Fruit fly (Drosophila melanogaster) whole organism, embryonic: ENCODE results near the gene CG10041.

Source experiments
- Aef1 ChIP-seq: fragments of 200-800 bp; sonication (Bioruptor generic); IDR thresholded peaks from 3 replicates; pipeline ENCODE4 v1.3.6; 2022; ENCODE audit warnings: missing biosample characterization, missing genetic modification characterization
- CG14965 ChIP-seq: fragments of 200-800 bp; sonication (Bioruptor generic); optimal IDR thresholded peaks from 2 replicates; lab custom pipeline; 2016; ENCODE audit warnings: missing biosample characterization, missing genetic modification characterization, borderline replicate concordance
- CG17186 ChIP-seq: fragments of 200-800 bp; sonication (Bioruptor generic); optimal IDR thresholded peaks from 3 replicates; lab custom pipeline; 2017; ENCODE audit warnings: missing biosample characterization, missing genetic modification reagents, missing genetic modification characterization
- CG6854 ChIP-seq: fragments of 200-800 bp; sonication (Bioruptor generic); optimal IDR thresholded peaks from 3 replicates; lab custom pipeline; 2017; ENCODE audit warnings: missing biosample characterization, mild to moderate bottlenecking, missing genetic modification characterization
- CG7556 ChIP-seq: fragments of 200-800 bp; sonication (Bioruptor generic); optimal IDR thresholded peaks from 2 replicates; lab custom pipeline; 2017; ENCODE audit warnings: missing biosample characterization, mild to moderate bottlenecking, missing genetic modification characterization
- CG7987 ChIP-seq: fragments of 200-800 bp; sonication (Bioruptor generic); optimal IDR thresholded peaks from 2 replicates; lab custom pipeline; 2018; ENCODE audit warnings: missing biosample characterization, mild to moderate bottlenecking, missing genetic modification characterization, moderate library complexity
- E2f2 ChIP-seq: fragments of 200-800 bp; sonication (Bioruptor generic); IDR thresholded peaks from 2 replicates; pipeline ENCODE4 v1.3.6; 2022; ENCODE audit warnings: missing biosample characterization, missing genetic modification characterization
- Gsc ChIP-seq: fragments of 200-800 bp; sonication (Bioruptor generic); IDR thresholded peaks from 2 replicates; pipeline ENCODE4 v1.3.6; 2022; ENCODE audit warnings: missing biosample characterization, missing genetic modification characterization
- MTF-1 ChIP-seq: fragments of 200-800 bp; sonication (Bioruptor generic); optimal IDR thresholded peaks from 2 replicates; lab custom pipeline; 2018; ENCODE audit warnings: missing biosample characterization, mild to moderate bottlenecking, missing genetic modification characterization, borderline replicate concordance
- Rfx ChIP-seq: fragments of 200-800 bp; sonication (Bioruptor generic); IDR thresholded peaks from 2 replicates; pipeline ENCODE4 v1.3.6; 2022; ENCODE audit warnings: missing biosample characterization, missing genetic modification characterization
- Stat92E ChIP-seq, 3 experiments: fragments of >200 bp in 2 of 3; fragments of 200-800 bp in 1 of 3; sonication (Bioruptor generic) in 1 of 3; optimal IDR thresholded peaks; 2 replicates each; lab custom pipeline; 2017 to 2019; ENCODE audit warnings: missing biosample characterization in 3 of 3, missing genetic modification characterization in 3 of 3, mild to moderate bottlenecking in 1 of 3, moderate library complexity in 1 of 3
- Trl ChIP-seq, 3 experiments: fragments of >200 bp in 2 of 3; fragments of 200-800 bp in 1 of 3; sonication (Bioruptor generic) in 1 of 3; optimal IDR thresholded peaks; 2 replicates in 1 of 3; 3 replicates in 2 of 3; lab custom pipeline; 2016 to 2017; ENCODE audit warnings: missing biosample characterization in 1 of 3, missing genetic modification characterization in 1 of 3
- gfzf ChIP-seq: fragments of 200-800 bp; sonication (Bioruptor generic); optimal IDR thresholded peaks from 2 replicates; lab custom pipeline; 2016; ENCODE audit warnings: missing biosample characterization, mild to moderate bottlenecking, missing genetic modification characterization, moderate library complexity

dm6 chr3R:12378200-12378599 is 26.3 kb upstream of the CG10041 start, which contains the start of gene GstD7:
- TF ChIP-seq CG17186 (GFP tag; lab: Kevin White, UChicago) = no peak
- no peak for TF ChIP-seq CG7556 (GFP tag; lab: Kevin White, UChicago)
- TF ChIP-seq Rfx (GFP tag; lab: Robert Waterston, UW) = no peak
- TF ChIP-seq E2f2 = no peak
- no peak for TF ChIP-seq CG14965 (GFP tag; lab: Kevin White, UChicago)
- no peak for TF ChIP-seq Stat92E (GFP tag; optimal IDR thresholded peaks at IDR 0.05; lab: Kevin White, UChicago)
- no peak for TF ChIP-seq Aef1 (GFP tag; lab: Robert Waterston, UW)
- TF ChIP-seq Gsc = no peak
- TF ChIP-seq CG6854 (GFP tag; lab: Kevin White, UChicago) = no peak
- no peak for TF ChIP-seq CG7987 (GFP tag; lab: Kevin White, UChicago)
- TF ChIP-seq gfzf (GFP tag; lab: Kevin White, UChicago) = no peak
- TF ChIP-seq Trl (optimal IDR thresholded peaks at IDR 0.05; lab: Kevin White, UChicago) = no peak
- no peak for TF ChIP-seq Trl (GFP tag; optimal IDR thresholded peaks at IDR 0.05; lab: Kevin White, UChicago)
- no peak for TF ChIP-seq MTF-1 (GFP tag; lab: Kevin White, UChicago)
